Worm (Caenorhabditis elegans): ENCODE results near the gene nhr-108.

DNA sequence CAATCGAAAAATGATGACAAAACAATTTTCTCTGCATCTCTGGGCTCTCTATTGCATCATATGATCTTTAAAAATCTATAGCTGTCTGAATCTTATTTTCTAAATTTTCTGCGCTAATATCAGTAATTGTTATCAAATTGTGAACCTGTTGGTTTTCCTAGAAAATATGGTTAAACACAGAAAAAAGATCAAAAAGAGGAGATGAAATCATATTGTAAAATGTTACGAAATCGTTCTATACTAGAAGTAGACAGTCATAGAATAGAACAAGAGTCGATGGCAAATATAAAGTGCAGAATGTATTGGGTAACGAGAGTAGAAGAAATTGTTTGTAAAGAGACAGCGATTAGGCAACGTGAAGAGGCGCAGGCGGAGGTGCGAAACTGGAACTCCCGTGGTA is 43.6 kb downstream of the nhr-108 start:
- TF ChIP-seq ama-1 (optimal IDR thresholded peaks at IDR 0.05) (no peak), hnd-1 (tag; optimal IDR thresholded peaks at IDR 0.05) (no peak), scrt-1 (GFP tag; IDR thresholded peaks at IDR 0.05) (no peak), sea-1 (GFP tag; conservative IDR thresholded peaks at IDR 0.05) (no peak), F13C5.2 (tag; optimal IDR thresholded peaks at IDR 0.05) (no peak), ceh-13 (GFP tag; optimal IDR thresholded peaks at IDR 0.05) (no peak), hmg-4 (GFP tag; optimal IDR thresholded peaks at IDR 0.05) (no peak), tra-4 (tag; optimal IDR thresholded peaks at IDR 0.05) (no peak), ceh-36 (tag; optimal IDR thresholded peaks at IDR 0.05) (no peak), hmbx-1 (tag; optimal IDR thresholded peaks at IDR 0.05) (no peak), B0310.2 (tag; optimal IDR thresholded peaks at IDR 0.05) (no peak), tbx-37 (GFP tag; conservative IDR thresholded peaks at IDR 0.05) (no peak), flt-1 (GFP tag; IDR thresholded peaks at IDR 0.05) (no peak)
